Worm (Caenorhabditis elegans) whole organism, late embryonic: ENCODE data around the gene T05H4.4.

ENCODE experiments used
- C08G9.2 ChIP-seq: sonication (generic microtip); optimal IDR thresholded peaks from 2 replicates; lab custom pipeline; 2016; ENCODE audit warnings: mild to moderate bottlenecking, missing genetic modification characterization, moderate library complexity, missing compliant biosample characterization
- K09A11.1 ChIP-seq: sonication (generic microtip); optimal IDR thresholded peaks from 2 replicates; lab custom pipeline; 2017; ENCODE audit warnings: antibody characterized with exemption, mild to moderate bottlenecking, missing genetic modification characterization, missing compliant biosample characterization; ENCODE audit not compliant: insufficient read depth
- ahr-1 ChIP-seq: sonication (generic microtip); optimal IDR thresholded peaks from 2 replicates; lab custom pipeline; 2016; ENCODE audit warnings: missing genetic modification characterization, missing compliant biosample characterization
- ama-1 ChIP-seq: fragments of 150-350 bp; optimal IDR thresholded peaks from 2 replicates; lab custom pipeline; 2014
- ceh-2 ChIP-seq: sonication (generic microtip); optimal IDR thresholded peaks from 2 replicates; lab custom pipeline; 2016; ENCODE audit warnings: missing genotype, missing genetic modification characterization, missing compliant biosample characterization
- ceh-24 ChIP-seq: sonication (generic microtip); optimal IDR thresholded peaks from 2 replicates; lab custom pipeline; 2016; ENCODE audit warnings: mild to moderate bottlenecking, missing genetic modification characterization, missing compliant biosample characterization
- ceh-30 ChIP-seq: fragments of 150-350 bp; optimal IDR thresholded peaks from 2 replicates; lab custom pipeline; 2014; ENCODE audit warnings: missing biosample characterization, missing genetic modification characterization
- ceh-31 ChIP-seq: sonication (generic microtip); optimal IDR thresholded peaks from 2 replicates; lab custom pipeline; 2016; ENCODE audit warnings: missing genetic modification characterization, missing compliant biosample characterization
- ceh-34 ChIP-seq: sonication (generic microtip); optimal IDR thresholded peaks from 2 replicates; lab custom pipeline; 2016; ENCODE audit warnings: mild to moderate bottlenecking, missing genetic modification characterization, missing compliant biosample characterization
- ceh-9 ChIP-seq: sonication (generic microtip); optimal IDR thresholded peaks from 2 replicates; lab custom pipeline; 2016; ENCODE audit warnings: mild to moderate bottlenecking, missing genetic modification characterization, inconsistent platforms, missing compliant biosample characterization
- dmd-4 ChIP-seq: sonication (generic microtip); optimal IDR thresholded peaks from 2 replicates; lab custom pipeline; 2016; ENCODE audit warnings: borderline replicate concordance, missing genetic modification characterization, missing compliant biosample characterization
- dve-1 ChIP-seq: sonication (generic microtip); optimal IDR thresholded peaks from 2 replicates; lab custom pipeline; 2017; ENCODE audit warnings: antibody characterized with exemption, mild to moderate bottlenecking, missing genetic modification characterization, missing compliant biosample characterization
- elt-2 ChIP-seq: sonication (generic microtip); optimal IDR thresholded peaks from 2 replicates; lab custom pipeline; 2016; ENCODE audit warnings: missing genetic modification reagents, missing genetic modification characterization, missing compliant biosample characterization
- ets-4 ChIP-seq: sonication (generic microtip); optimal IDR thresholded peaks from 2 replicates; lab custom pipeline; 2016; ENCODE audit warnings: missing genetic modification characterization, missing compliant biosample characterization
- fax-1 ChIP-seq: sonication (generic microtip); optimal IDR thresholded peaks from 2 replicates; lab custom pipeline; 2016; ENCODE audit warnings: missing genotype, missing genetic modification characterization, missing compliant biosample characterization
- fkh-10 ChIP-seq: fragments of 150-350 bp; optimal IDR thresholded peaks from 2 replicates; lab custom pipeline; 2014; ENCODE audit warnings: missing biosample characterization, missing genetic modification reagents, missing genetic modification characterization
- gmeb-2 ChIP-seq: sonication (generic microtip); optimal IDR thresholded peaks from 2 replicates; lab custom pipeline; 2016; ENCODE audit warnings: missing genetic modification characterization, inconsistent platforms, missing compliant biosample characterization
- hlh-13 ChIP-seq: fragments of 200-800 bp; sonication (Bioruptor generic); optimal IDR thresholded peaks from 2 replicates; lab custom pipeline; 2018; ENCODE audit warnings: mild to moderate bottlenecking, missing genetic modification characterization, missing compliant biosample characterization
- hlh-15 ChIP-seq: sonication (generic microtip); optimal IDR thresholded peaks from 2 replicates; lab custom pipeline; 2016; ENCODE audit warnings: missing genetic modification characterization, missing compliant biosample characterization
- hlh-6 ChIP-seq: sonication (generic microtip); optimal IDR thresholded peaks from 2 replicates; lab custom pipeline; 2016; ENCODE audit warnings: missing genotype, missing genetic modification characterization, missing compliant biosample characterization
- lim-6 ChIP-seq: sonication (generic microtip); optimal IDR thresholded peaks from 2 replicates; lab custom pipeline; 2016; ENCODE audit warnings: missing genetic modification characterization, missing compliant biosample characterization
- lin-11 ChIP-seq: fragments of 200-800 bp; sonication (Bioruptor generic); optimal IDR thresholded peaks from 2 replicates; lab custom pipeline; 2018; ENCODE audit warnings: mild to moderate bottlenecking, missing genetic modification characterization, missing compliant biosample characterization
- nfya-1 ChIP-seq: sonication (generic microtip); optimal IDR thresholded peaks from 2 replicates; lab custom pipeline; 2017; ENCODE audit warnings: missing genetic modification characterization, mild to moderate bottlenecking, missing compliant biosample characterization, antibody characterized with exemption, moderate library complexity
- nhr-11 ChIP-seq: fragments of 150-350 bp; optimal IDR thresholded peaks from 2 replicates; lab custom pipeline; 2014; ENCODE audit warnings: missing biosample characterization, missing genetic modification characterization
- nhr-232 ChIP-seq: sonication (generic microtip); optimal IDR thresholded peaks from 2 replicates; lab custom pipeline; 2016; ENCODE audit warnings: missing genetic modification characterization, missing compliant biosample characterization
- npax-4 ChIP-seq: sonication (generic microtip); optimal IDR thresholded peaks from 2 replicates; lab custom pipeline; 2016; ENCODE audit warnings: missing genetic modification characterization, missing compliant biosample characterization
- odd-2 ChIP-seq: sonication (generic microtip); optimal IDR thresholded peaks from 2 replicates; lab custom pipeline; 2017; ENCODE audit warnings: antibody characterized with exemption, mild to moderate bottlenecking, missing genetic modification characterization, missing compliant biosample characterization
- pat-9 ChIP-seq: fragments of 200-800 bp; sonication (Bioruptor generic); optimal IDR thresholded peaks from 2 replicates; lab custom pipeline; 2018; ENCODE audit warnings: mild to moderate bottlenecking, missing genetic modification characterization, moderate library complexity, missing compliant biosample characterization
- pax-1 ChIP-seq: fragments of 150-350 bp; optimal IDR thresholded peaks from 2 replicates; lab custom pipeline; 2014; ENCODE audit warnings: missing biosample characterization, missing genetic modification characterization
- pros-1 ChIP-seq: fragments of 150-350 bp; optimal IDR thresholded peaks from 2 replicates; lab custom pipeline; 2014; ENCODE audit warnings: missing biosample characterization, missing genetic modification reagents, missing genetic modification characterization
- ref-2 ChIP-seq: sonication (generic microtip); optimal IDR thresholded peaks from 2 replicates; lab custom pipeline; 2016; ENCODE audit warnings: missing genetic modification characterization, missing compliant biosample characterization
- sox-4 ChIP-seq: sonication (generic microtip); optimal IDR thresholded peaks from 2 replicates; lab custom pipeline; 2017; ENCODE audit warnings: mild to moderate bottlenecking, missing genetic modification characterization, inconsistent platforms, missing compliant biosample characterization
- tbx-2 ChIP-seq: sonication (generic microtip); optimal IDR thresholded peaks from 2 replicates; lab custom pipeline; 2016; ENCODE audit warnings: missing genetic modification characterization, missing compliant biosample characterization
- tbx-7 ChIP-seq: sonication (generic microtip); optimal IDR thresholded peaks from 2 replicates; lab custom pipeline; 2016; ENCODE audit warnings: missing genotype, missing genetic modification characterization, missing compliant biosample characterization
- unc-3 ChIP-seq, 2 experiments: fragments of 200-800 bp in 1 of 2; sonication (Bioruptor generic) in 1 of 2; sonication (generic microtip) in 1 of 2; conservative IDR thresholded peaks in 1 of 2; optimal IDR thresholded peaks in 1 of 2; 2 replicates each; pipeline versions ENCODE4 v1.3.6 to Lab custom; 2016 to 2022; ENCODE audit warnings: missing compliant biosample characterization in 2 of 2, missing genetic modification characterization in 2 of 2, missing genetic modification reagents in 1 of 2
- unc-42 ChIP-seq: sonication (generic microtip); optimal IDR thresholded peaks from 2 replicates; lab custom pipeline; 2016; ENCODE audit warnings: missing genotype, missing genetic modification characterization, missing compliant biosample characterization
- unc-86 ChIP-seq: sonication (generic microtip); optimal IDR thresholded peaks from 2 replicates; lab custom pipeline; 2016; ENCODE audit warnings: missing genetic modification characterization, missing compliant biosample characterization

Gene T05H4.4

ce11 chrV:6411161-6411560 lies 27.5 kb upstream of the T05H4.4 start:
- no peak for TF ChIP-seq nfya-1 (tag; lab: Kevin White, UChicago)
- TF ChIP-seq elt-2 (tag; lab: Kevin White, UChicago), result peak; percentile 24
- no peak for TF ChIP-seq ets-4 (tag; lab: Kevin White, UChicago)
- TF ChIP-seq, all 69 proteins: peak for 1

ce11 chrV:6413057-6413456 lies 25.6 kb upstream of the T05H4.4 start:
- peak; percentile 54 for TF ChIP-seq elt-2 (tag; lab: Kevin White, UChicago)
- TF ChIP-seq unc-3 (GFP tag; conservative IDR thresholded peaks at IDR 0.05; lab: Robert Waterston, UW), result no peak
- TF ChIP-seq unc-3 (tag; optimal IDR thresholded peaks at IDR 0.05; lab: Kevin White, UChicago), result no peak
- TF ChIP-seq, all 69 proteins: peak for 1

- no peak for TF ChIP-seq pax-1
- no peak for TF ChIP-seq gmeb-2 (tag; lab: Kevin White, UChicago)
- no peak for TF ChIP-seq C08G9.2 (tag; lab: Kevin White, UChicago)
- no peak for TF ChIP-seq fax-1
- TF ChIP-seq ceh-9 (tag; lab: Kevin White, UChicago), result no peak
- TF ChIP-seq hlh-6 (tag; lab: Kevin White, UChicago), result no peak
Measured at ce11 chrV:6414469-6414868, 24.2 kb upstream of the T05H4.4 start.

- TF ChIP-seq pat-9 (tag; lab: Kevin White, UChicago), result no peak
- no peak for TF ChIP-seq ahr-1 (tag; lab: Kevin White, UChicago)
Measured at ce11 chrV:6414985-6415384, 23.7 kb upstream of the T05H4.4 start, which contains the start of gene cht-6. Gene cht-6, plus strand, starts transcription at chrV:6414993.

- no peak for TF ChIP-seq fkh-10 (GFP tag; lab: Kevin White, UChicago)
- TF ChIP-seq ref-2 (tag; lab: Kevin White, UChicago), result no peak
- TF ChIP-seq dve-1 (tag; lab: Kevin White, UChicago), result no peak
- TF ChIP-seq dmd-4 (tag; lab: Kevin White, UChicago), result no peak
- TF ChIP-seq ceh-34 (tag; lab: Kevin White, UChicago), result no peak
- TF ChIP-seq pat-9 (tag; lab: Kevin White, UChicago), result no peak
- TF ChIP-seq lin-11 (tag; lab: Kevin White, UChicago), result no peak
- TF ChIP-seq fax-1, result no peak
- no peak for TF ChIP-seq ets-4 (tag; lab: Kevin White, UChicago)
Measured at ce11 chrV:6424055-6424454, 14.6 kb upstream of the T05H4.4 start, which contains the start of gene urb-1. Gene urb-1, minus strand, starts transcription at chrV:6424155.

- TF ChIP-seq nhr-11 (tag; lab: Kevin White, UChicago), result no peak
- no peak for TF ChIP-seq K09A11.1 (tag; lab: Kevin White, UChicago)
- TF ChIP-seq npax-4, result no peak
- TF ChIP-seq hlh-13, result no peak
- TF ChIP-seq ama-1 (lab: Kevin White, UChicago), result no peak
- TF ChIP-seq ceh-2 (tag; lab: Kevin White, UChicago), result no peak
- TF ChIP-seq pros-1 (tag; lab: Kevin White, UChicago), result no peak
- TF ChIP-seq ceh-24, result no peak
- no peak for TF ChIP-seq ceh-30 (tag; lab: Kevin White, UChicago)
- no peak for TF ChIP-seq ceh-9 (tag; lab: Kevin White, UChicago)
- no peak for TF ChIP-seq ceh-31 (tag; lab: Kevin White, UChicago)
- no peak for TF ChIP-seq nhr-232
- TF ChIP-seq tbx-2, result no peak
- TF ChIP-seq, all 69 proteins: peak for 0
Measured at ce11 chrV:6425927-6426326, 12.8 kb upstream of the T05H4.4 start, which contains the start of gene T05H4.11. Gene T05H4.11, minus strand, starts transcription at chrV:6426261.

- TF ChIP-seq tbx-7 (tag; lab: Kevin White, UChicago) (no peak), unc-42 (tag; lab: Kevin White, UChicago) (no peak), npax-4 (no peak), ceh-2 (tag; lab: Kevin White, UChicago) (no peak), lin-11 (tag; lab: Kevin White, UChicago) (no peak), odd-2 (tag; lab: Kevin White, UChicago) (no peak), lim-6 (tag; lab: Kevin White, UChicago) (no peak), C08G9.2 (tag; lab: Kevin White, UChicago) (no peak), unc-86 (tag; lab: Kevin White, UChicago) (no peak), ahr-1 (tag; lab: Kevin White, UChicago) (no peak), sox-4 (no peak), nfya-1 (tag; lab: Kevin White, UChicago) (no peak), gmeb-2 (tag; lab: Kevin White, UChicago) (no peak), hlh-15 (tag; lab: Kevin White, UChicago) (no peak), K09A11.1 (tag; lab: Kevin White, UChicago) (no peak), ceh-24 (no peak), pros-1 (tag; lab: Kevin White, UChicago) (no peak)
Measured at ce11 chrV:6426843-6427242, 11.9 kb upstream of the T05H4.4 start, which contains the start of gene atp-4. Gene atp-4, minus strand, starts transcription at chrV:6427112.
